Worm (Caenorhabditis elegans): Measurements from ENCODE around the gene srv-26.

DNA sequence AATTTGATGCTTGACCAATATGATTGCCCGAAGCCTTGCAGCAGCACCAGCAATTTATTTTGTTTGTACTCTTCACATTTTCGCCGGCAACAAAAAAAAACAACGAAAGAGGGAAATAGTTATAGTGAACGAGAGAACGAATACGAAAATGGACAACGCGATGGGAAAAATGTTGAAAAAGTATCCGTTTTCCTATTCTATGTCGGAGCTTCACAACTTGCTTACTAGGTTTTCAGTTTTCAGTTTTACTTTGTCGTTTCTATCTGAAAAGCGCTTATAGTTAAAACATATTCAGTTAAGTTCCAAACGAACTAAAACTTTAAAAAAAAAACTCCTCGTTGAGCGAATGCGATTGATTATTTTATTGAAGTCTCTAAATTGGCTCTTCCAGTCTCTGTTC, 26.5 kb upstream of the srv-26 start:
- TF ChIP-seq klf-2 (GFP tag; conservative IDR thresholded peaks at IDR 0.05) (no peak), tab-1 (GFP tag; IDR thresholded peaks at IDR 0.05) (no peak), flt-1 (GFP tag; IDR thresholded peaks at IDR 0.05) (no peak), ztf-23 (GFP tag; IDR thresholded peaks at IDR 0.05) (no peak), T22C8.4 (GFP tag; IDR thresholded peaks at IDR 0.05) (no peak), ref-1 (GFP tag; conservative IDR thresholded peaks at IDR 0.05) (no peak)
